Worm (Caenorhabditis elegans) whole organism, dauer: ENCODE data around the gene fbxb-26.

Source experiments
- unc-62 ChIP-seq: sonication (generic microtip); optimal IDR thresholded peaks from 2 replicates; lab custom pipeline; 2017; ENCODE audit warnings: missing biosample characterization, missing genetic modification reagents, missing genetic modification characterization

The fbxb-26 gene

ce11 chrII:1670260-1670879, 11.9 kb upstream of the fbxb-26 start, which contains the start of gene nhx-6:
nhx-6 (plus strand) TSS chrII:1670829.
- no peak for TF ChIP-seq unc-62

DNA sequence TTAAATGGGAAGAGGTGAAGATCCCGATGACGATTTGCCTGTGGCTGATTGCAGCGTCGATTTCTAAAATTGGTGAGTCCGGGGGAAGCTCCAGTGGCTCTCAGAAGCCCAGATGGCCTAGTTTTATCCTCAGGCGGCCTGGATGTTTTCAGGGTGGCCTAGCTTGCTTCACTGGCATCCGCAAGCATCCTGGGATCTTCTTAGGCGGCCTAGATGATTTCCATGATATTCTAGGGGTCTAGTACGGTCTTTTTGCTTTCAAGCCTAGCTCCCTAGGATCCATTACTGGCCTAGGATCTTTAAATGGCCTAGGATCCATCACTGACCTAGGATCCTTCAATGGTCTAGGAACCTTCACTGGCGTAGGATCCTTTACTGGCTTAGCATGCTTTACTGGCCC, 11.3 kb upstream of the fbxb-26 start:
- TF ChIP-seq unc-62, result no peak

- TF ChIP-seq unc-62, result no peak
Measured at ce11 chrII:1672673-1673072, 9.6 kb upstream of the fbxb-26 start.

DNA sequence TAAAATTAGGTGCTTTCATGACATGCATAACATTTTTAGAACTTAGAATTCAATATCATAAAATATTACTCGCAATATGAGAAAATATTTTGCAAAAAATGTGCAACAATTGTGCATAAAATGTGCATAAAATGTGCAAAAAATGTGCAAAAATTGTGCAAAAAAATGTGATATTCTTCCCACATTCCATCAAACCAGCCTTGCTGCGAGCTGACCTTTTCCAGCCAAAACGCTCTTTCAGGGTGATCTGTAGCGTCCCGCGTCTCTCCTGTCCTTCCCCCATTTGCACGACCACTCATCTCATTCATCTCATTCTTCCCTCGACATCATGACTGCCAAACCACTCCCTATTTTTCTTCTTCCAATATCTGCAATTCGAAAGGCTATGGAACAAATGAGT, 6.2 kb upstream of the fbxb-26 start, which contains the start of gene fbxb-17:
Gene fbxb-17, plus strand, starts transcription at position 301 of the 400 bp plus-strand sequence.
- no peak for TF ChIP-seq unc-62

DNA sequence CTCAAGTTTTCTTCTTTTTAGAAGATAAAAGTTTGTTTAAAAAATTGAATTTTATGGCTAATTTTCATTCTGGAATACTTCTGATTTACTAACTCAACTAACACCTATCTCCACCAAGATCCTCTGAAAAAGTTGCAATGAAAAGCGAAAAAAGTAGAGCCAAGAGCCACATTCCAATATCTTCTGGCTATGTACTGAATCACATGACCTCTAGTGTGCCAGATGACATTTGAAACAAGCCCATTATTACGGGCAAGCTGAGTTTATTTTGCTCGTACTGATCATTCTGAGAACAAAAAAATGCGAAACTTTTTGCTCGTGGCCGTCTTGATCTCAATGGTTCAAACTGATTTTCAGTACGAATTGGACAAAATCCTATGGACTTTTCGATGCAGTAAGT, 3.2 kb upstream of the fbxb-26 start, which contains the start of gene irld-36:
Gene irld-36, plus strand, starts transcription at position 301 of the 400 bp plus-strand sequence.
- TF ChIP-seq unc-62, result no peak

DNA sequence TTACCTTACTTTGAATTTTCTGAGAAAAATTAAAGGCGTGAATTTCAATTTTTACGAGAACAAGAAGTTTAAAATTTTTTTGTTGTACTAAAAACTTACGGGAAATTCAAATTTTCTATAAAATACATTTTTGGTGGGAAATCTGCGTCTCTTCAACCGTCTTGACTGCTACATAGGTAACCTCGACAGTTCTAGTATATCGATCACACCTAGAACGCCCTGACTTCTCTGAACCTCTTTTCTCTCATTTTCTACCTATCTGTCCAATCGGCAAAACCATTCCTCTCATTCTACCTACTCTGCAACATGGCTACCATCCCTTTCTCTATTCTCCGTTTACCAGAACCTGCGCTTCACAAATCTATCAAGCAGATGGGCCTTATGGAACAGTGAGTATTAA, 1.4 kb downstream of the fbxb-26 start, which contains the start of gene fbxb-25:
Gene fbxb-25, plus strand, starts transcription at position 301 of the 400 bp plus-strand sequence.
- no peak for TF ChIP-seq unc-62

ce11 chrII:1688813-1689212, 6.5 kb downstream of the fbxb-26 start, which contains the start of the genes fbxb-18 and fbxb-19:
fbxb-18 (minus strand) TSS chrII:1688913.
fbxb-19 (minus strand) TSS chrII:1689181.
- no peak for TF ChIP-seq unc-62

DNA sequence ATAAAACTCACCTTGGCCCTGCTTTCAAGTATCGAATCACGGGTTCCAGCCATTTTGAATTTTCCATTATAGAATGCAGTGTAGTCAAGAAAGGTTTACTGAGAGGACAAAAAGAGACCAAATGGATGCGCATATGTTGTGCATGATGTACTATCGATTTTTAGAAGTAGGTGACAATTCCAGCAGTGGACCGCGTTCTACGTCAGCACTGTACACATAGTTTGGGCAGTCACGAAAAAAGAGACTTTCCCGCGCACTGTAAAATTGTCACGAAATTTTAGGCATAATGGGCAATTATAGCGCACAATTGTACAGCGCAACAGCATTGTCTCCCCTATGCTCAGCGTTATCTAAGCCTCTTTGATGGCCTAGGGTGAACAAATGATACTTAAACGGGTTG, 8.7 kb downstream of the fbxb-26 start, which contains the start of gene fbxc-22:
Gene fbxc-22, minus strand, starts transcription at position 101 of the 400 bp plus-strand sequence.
- no peak for TF ChIP-seq unc-62

DNA sequence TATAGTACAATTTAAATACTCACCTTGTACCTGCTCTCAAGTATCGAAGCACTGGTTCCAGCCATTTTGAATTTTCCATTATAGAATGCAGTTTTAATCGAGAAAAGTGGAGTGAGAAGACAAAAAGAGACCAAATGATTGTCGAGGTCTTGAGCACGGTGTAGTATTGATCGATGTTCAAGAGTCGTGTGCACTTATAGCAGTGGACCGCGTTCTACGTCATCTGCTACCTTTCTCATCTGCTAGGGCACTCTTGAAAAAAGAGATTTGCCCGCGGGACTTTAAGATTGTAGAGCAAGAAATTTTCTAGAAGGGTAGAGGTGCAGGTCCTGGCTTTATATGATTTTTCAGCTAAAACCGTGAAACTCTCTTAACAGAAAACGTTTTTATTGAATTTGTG, 10.5 kb downstream of the fbxb-26 start, which contains the start of gene fbxc-21:
Gene fbxc-21, minus strand, starts transcription at position 101 of the 400 bp plus-strand sequence.
- no peak for TF ChIP-seq unc-62

DNA sequence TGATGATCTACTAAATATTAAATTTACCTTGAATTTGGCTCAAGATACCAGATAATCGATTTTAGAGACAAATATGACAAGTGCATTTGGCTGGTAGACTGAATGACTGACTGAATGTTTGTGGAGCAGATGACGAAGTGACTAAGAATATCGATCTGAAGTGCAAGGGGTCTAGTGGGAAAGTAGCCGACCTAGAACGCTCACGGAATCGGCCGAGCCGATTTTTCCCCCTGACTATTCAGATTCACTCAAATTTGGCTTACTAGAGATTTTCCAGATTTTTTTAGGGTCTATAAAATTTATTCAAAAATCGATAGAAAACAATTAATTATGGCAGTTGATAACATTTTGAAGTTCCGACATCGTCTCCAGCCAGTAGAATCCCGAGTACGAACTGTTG, 12.2 kb downstream of the fbxb-26 start, which contains the start of gene fbxc-26:
Gene fbxc-26, minus strand, starts transcription at position 101 of the 400 bp plus-strand sequence.
- no peak for TF ChIP-seq unc-62

ce11 chrII:1695861-1696260, 13.5 kb downstream of the fbxb-26 start, which contains the start of gene F58E1.13:
F58E1.13 (minus strand) TSS chrII:1695872.
- TF ChIP-seq unc-62, result no peak

DNA sequence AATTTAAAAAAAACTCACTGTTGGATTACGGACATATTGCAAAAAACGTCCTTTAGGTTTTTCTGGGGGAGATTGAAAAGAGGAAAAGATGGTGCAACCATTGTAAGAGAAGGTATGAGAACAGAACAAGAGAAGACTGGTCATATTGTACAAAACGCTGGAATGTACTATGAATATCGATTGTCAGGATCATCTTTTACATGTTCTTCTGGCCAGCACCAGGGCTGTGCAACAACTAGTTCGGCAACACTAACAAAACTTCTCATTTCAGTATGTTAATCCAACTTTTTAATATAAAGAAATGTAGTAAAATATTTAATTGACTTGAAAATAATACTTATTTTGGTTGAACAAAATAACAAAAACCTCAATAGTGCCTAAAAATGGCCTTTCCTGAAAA, 21.0 kb downstream of the fbxb-26 start, which contains the start of gene fbxb-47:
Gene fbxb-47, minus strand, starts transcription at position 101 of the 400 bp plus-strand sequence.
- no peak for TF ChIP-seq unc-62

DNA sequence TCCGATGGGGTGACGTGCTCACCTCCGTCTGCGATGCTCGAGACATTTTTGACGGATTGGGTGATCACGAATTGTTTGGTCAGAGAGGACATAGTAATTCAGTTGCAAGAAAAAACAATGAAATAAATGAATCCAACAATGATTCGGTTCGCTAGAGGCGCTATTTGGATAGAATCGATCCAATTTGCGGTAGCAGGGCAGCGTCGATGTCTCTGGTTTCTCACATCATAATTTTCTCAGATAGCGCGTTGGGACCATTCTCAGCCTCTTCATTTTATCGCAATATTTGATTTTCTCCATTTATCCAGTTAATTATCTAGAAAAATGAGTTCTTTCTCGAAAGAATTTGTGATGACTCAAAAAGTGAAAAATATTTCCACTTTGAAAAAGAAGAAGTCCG, 24.1 kb downstream of the fbxb-26 start, which contains the start of gene sdz-18:
Gene sdz-18, minus strand, starts transcription at position 101 of the 400 bp plus-strand sequence.
- no peak for TF ChIP-seq unc-62

DNA sequence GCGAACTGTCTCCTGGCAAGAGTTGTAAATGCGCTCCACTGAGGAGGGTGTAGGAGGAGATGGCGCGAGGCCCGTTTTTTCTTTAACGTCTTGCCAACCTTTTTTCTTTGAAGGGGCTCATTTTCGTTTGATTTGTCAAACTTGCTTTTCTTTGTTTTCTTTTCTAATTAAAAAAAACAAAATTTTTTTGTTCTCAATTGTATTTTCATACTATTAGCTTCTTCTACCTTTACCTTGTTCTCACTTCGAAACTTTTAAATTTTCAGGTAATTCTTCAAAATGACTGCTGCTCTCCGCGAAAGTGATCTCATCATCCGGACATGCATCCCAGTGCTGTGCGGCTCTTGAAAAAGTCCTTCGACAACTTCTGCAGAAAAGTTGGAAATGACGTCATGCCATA, 27.6 kb downstream of the fbxb-26 start, which contains the start of gene fbxa-184:
Gene fbxa-184, plus strand, starts transcription at position 301 of the 400 bp plus-strand sequence.
- TF ChIP-seq unc-62, result no peak

ce11 chrII:1712938-1713337, 30.6 kb downstream of the fbxb-26 start, which contains the start of gene btb-7:
btb-7 (plus strand) TSS chrII:1713238.
- no peak for TF ChIP-seq unc-62

ce11 chrII:1714772-1715353, 32.5 kb downstream of the fbxb-26 start, which contains the start of gene btb-6:
btb-6 (plus strand) TSS chrII:1715303.
- no peak for TF ChIP-seq unc-62

ce11 chrII:1719153-1719552, 36.8 kb downstream of the fbxb-26 start, which contains the start of gene fbxb-48:
fbxb-48 (minus strand) TSS chrII:1719253.
- no peak for TF ChIP-seq unc-62
